Fruit fly (Drosophila melanogaster) whole organism, embryonic: ENCODE measurements around the gene CG6652.
A peak's percentile ranks its signal among the peaks of the same experiment; 100 is the strongest.

Source experiments
- CG15601 ChIP-seq: fragments of 200-800 bp; sonication (Bioruptor generic); optimal IDR thresholded peaks from 3 replicates; lab custom pipeline; 2019; ENCODE audit warnings: missing biosample characterization, mild to moderate bottlenecking, missing genetic modification characterization, moderate library complexity
- CG32532 ChIP-seq: fragments of 200-800 bp; sonication (Bioruptor generic); IDR thresholded peaks from 2 replicates; pipeline ENCODE4 v1.3.6; 2022; ENCODE audit warnings: missing biosample characterization, missing genetic modification characterization
- dm ChIP-seq: fragments of 200-800 bp; sonication (Bioruptor generic); optimal IDR thresholded peaks from 3 replicates; lab custom pipeline; 2016; ENCODE audit warnings: missing biosample characterization, missing genetic modification characterization
- lab ChIP-seq: fragments of 200-800 bp; sonication (Bioruptor generic); optimal IDR thresholded peaks from 3 replicates; lab custom pipeline; 2017; ENCODE audit warnings: missing biosample characterization, missing genetic modification characterization, mild to moderate bottlenecking, moderate library complexity, missing genetic modification reagents
- psq ChIP-seq: fragments of 200-800 bp; sonication (Bioruptor generic); optimal IDR thresholded peaks from 2 replicates; lab custom pipeline; 2017; ENCODE audit warnings: missing biosample characterization, missing genetic modification characterization

dm6 chr3L:17015663-17016575 is 6.7 kb downstream of the CG6652 start, which contains the start of the genes CG6664 and CG7728:
- TF ChIP-seq CG15601 (tag; lab: Kevin White, UChicago) (peak; percentile 21), dm (peak; percentile 81), CG32532 (GFP tag; lab: Robert Waterston, UW) (peak; percentile 47), psq (GFP tag; lab: Kevin White, UChicago) (no peak), lab (no peak)
